Worm (Caenorhabditis elegans) whole organism, L3 larva: Measurements from ENCODE around the gene bcf-1.

Source experiments
- R02D3.7 ChIP-seq: fragments of 150-350 bp; optimal IDR thresholded peaks from 2 replicates; lab custom pipeline; 2014; ENCODE audit warnings: missing biosample characterization, missing genetic modification characterization
- ceh-16 ChIP-seq: sonication (generic microtip); optimal IDR thresholded peaks from 2 replicates; lab custom pipeline; 2017; ENCODE audit warnings: missing biosample characterization, missing genetic modification characterization
- ceh-9 ChIP-seq: sonication (generic microtip); optimal IDR thresholded peaks from 2 replicates; lab custom pipeline; 2018; ENCODE audit warnings: missing biosample characterization, missing genetic modification characterization
- daf-12 ChIP-seq: fragments of 150-350 bp; optimal IDR thresholded peaks from 2 replicates; lab custom pipeline; 2014; ENCODE audit warnings: missing biosample characterization, missing genetic modification reagents, missing genetic modification characterization
- egl-5 ChIP-seq: fragments of 150-350 bp; optimal IDR thresholded peaks from 2 replicates; lab custom pipeline; 2017; ENCODE audit warnings: missing biosample characterization, missing genetic modification reagents, missing genetic modification characterization, inconsistent platforms
- elt-1 ChIP-seq: fragments of 150-350 bp; optimal IDR thresholded peaks from 2 replicates; lab custom pipeline; 2014; ENCODE audit warnings: missing biosample characterization, missing genetic modification characterization
- elt-2 ChIP-seq: sonication (generic microtip); optimal IDR thresholded peaks from 2 replicates; lab custom pipeline; 2016; ENCODE audit warnings: missing genetic modification reagents, mild to moderate bottlenecking, missing genetic modification characterization, missing compliant biosample characterization
- elt-3 ChIP-seq, 3 experiments: fragments of 150-350 bp in 1 of 3; sonication (generic microtip) in 2 of 3; optimal IDR thresholded peaks; 2 replicates in 2 of 3; 4 replicates in 1 of 3; lab custom pipeline; 2014 to 2017; ENCODE audit warnings: missing biosample characterization in 3 of 3, missing genetic modification characterization in 3 of 3
- eor-1 ChIP-seq, 2 experiments: fragments of 150-350 bp; optimal IDR thresholded peaks; 2 replicates each; lab custom pipeline; 2014 to 2018; ENCODE audit warnings: missing biosample characterization in 2 of 2, missing genetic modification characterization in 2 of 2
- fkh-10 ChIP-seq: sonication (generic microtip); optimal IDR thresholded peaks from 2 replicates; lab custom pipeline; 2017; ENCODE audit warnings: missing biosample characterization, missing genetic modification reagents, missing genetic modification characterization
- fos-1 ChIP-seq: fragments of 150-350 bp; optimal IDR thresholded peaks from 2 replicates; lab custom pipeline; 2014; ENCODE audit warnings: missing biosample characterization, missing genetic modification characterization
- jun-1 ChIP-seq: fragments of 150-350 bp; optimal IDR thresholded peaks from 2 replicates; lab custom pipeline; 2014; ENCODE audit warnings: missing biosample characterization, missing genetic modification reagents, missing genetic modification characterization
- lin-39 ChIP-seq: fragments of 150-350 bp; optimal IDR thresholded peaks from 2 replicates; lab custom pipeline; 2018; ENCODE audit warnings: missing biosample characterization, missing genetic modification reagents, missing genetic modification characterization
- lsy-12 ChIP-seq: sonication (generic microtip); optimal IDR thresholded peaks from 2 replicates; lab custom pipeline; 2016; ENCODE audit warnings: mild to moderate bottlenecking, missing genetic modification characterization, missing compliant biosample characterization
- nfya-1 ChIP-seq: sonication (generic microtip); optimal IDR thresholded peaks from 2 replicates; lab custom pipeline; 2017; ENCODE audit warnings: missing genetic modification characterization, mild to moderate bottlenecking, missing compliant biosample characterization, antibody characterized with exemption, moderate library complexity; ENCODE audit not compliant: insufficient read depth
- nhr-23 ChIP-seq: fragments of 150-350 bp; optimal IDR thresholded peaks from 2 replicates; lab custom pipeline; 2014; ENCODE audit warnings: missing biosample characterization, missing genetic modification reagents, missing genetic modification characterization
- nhr-25 ChIP-seq: sonication (generic microtip); optimal IDR thresholded peaks from 2 replicates; lab custom pipeline; 2017; ENCODE audit warnings: missing biosample characterization, missing genetic modification characterization
- nhr-67 ChIP-seq: fragments of 150-350 bp; optimal IDR thresholded peaks from 2 replicates; lab custom pipeline; 2014; ENCODE audit warnings: missing biosample characterization, missing genetic modification characterization
- nhr-76 ChIP-seq: fragments of 150-350 bp; sonication (generic microtip); optimal IDR thresholded peaks from 5 replicates; lab custom pipeline; 2014; ENCODE audit warnings: missing biosample characterization, missing genetic modification characterization
- nhr-77 ChIP-seq: fragments of 150-350 bp; optimal IDR thresholded peaks from 2 replicates; lab custom pipeline; 2014; ENCODE audit warnings: missing biosample characterization, missing genetic modification characterization
- pha-4 ChIP-seq: fragments of 150-350 bp; optimal IDR thresholded peaks from 2 replicates; lab custom pipeline; 2014; ENCODE audit warnings: missing biosample characterization, missing genetic modification reagents, missing genetic modification characterization
- pqm-1 ChIP-seq: fragments of 150-350 bp; optimal IDR thresholded peaks from 2 replicates; lab custom pipeline; 2017; ENCODE audit warnings: missing biosample characterization, missing genetic modification characterization, inconsistent platforms
- sea-2 ChIP-seq: fragments of 150-350 bp; sonication (generic microtip); optimal IDR thresholded peaks from 4 replicates; lab custom pipeline; 2014; ENCODE audit warnings: missing biosample characterization, missing genetic modification reagents, missing genetic modification characterization
- unc-39 ChIP-seq: sonication (generic microtip); optimal IDR thresholded peaks from 4 replicates; lab custom pipeline; 2017; ENCODE audit warnings: missing biosample characterization, missing genetic modification characterization
- ztf-4 ChIP-seq: fragments of 150-350 bp; optimal IDR thresholded peaks from 2 replicates; lab custom pipeline; 2014; ENCODE audit warnings: missing biosample characterization, missing genetic modification characterization

The bcf-1 gene

ce11 chrV:6365597-6365996 is 43.0 kb downstream of the bcf-1 start, which contains the start of gene cest-33 (continued):
- no peak for TF ChIP-seq egl-5
- TF ChIP-seq daf-12 (tag; lab: Kevin White, UChicago), result no peak
- TF ChIP-seq unc-39 (tag; lab: Kevin White, UChicago), result no peak
- TF ChIP-seq sea-2, result no peak
- no peak for TF ChIP-seq elt-1 (tag; lab: Kevin White, UChicago)

ce11 chrV:6364806-6365205 is 43.8 kb downstream of the bcf-1 start:
- TF ChIP-seq lin-39 (tag; lab: Kevin White, UChicago) (no peak), pqm-1 (tag; lab: Kevin White, UChicago) (peak; percentile 13), egl-5 (no peak), nhr-76 (tag; lab: Kevin White, UChicago) (no peak), elt-1 (tag; lab: Kevin White, UChicago) (no peak), nhr-77 (no peak), elt-2 (tag; lab: Kevin White, UChicago) (peak; percentile 51), lsy-12 (tag; lab: Kevin White, UChicago) (no peak)

DNA sequence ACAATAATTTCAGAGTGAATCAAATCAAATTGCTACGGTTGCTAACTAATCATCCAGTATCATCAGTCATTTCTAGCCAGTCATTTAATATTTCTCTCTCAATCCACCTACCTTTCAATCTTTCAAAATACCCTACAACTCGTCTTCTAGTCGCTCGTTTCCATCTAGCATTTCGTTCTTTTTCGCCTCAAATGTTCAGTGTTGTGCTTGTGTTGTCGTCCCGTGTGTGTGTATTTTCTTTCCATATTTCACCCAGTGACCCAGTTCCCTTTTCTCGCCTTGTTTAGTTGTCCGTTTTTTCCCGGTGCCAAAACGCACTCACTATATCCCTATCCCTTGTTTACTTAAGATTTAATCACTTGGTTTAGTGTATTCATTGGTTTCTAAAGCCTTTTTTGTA is 46.9 kb downstream of the bcf-1 start:
- TF ChIP-seq pha-4 (tag; lab: Kevin White, UChicago), result peak; percentile 6
- no peak for TF ChIP-seq fkh-10 (GFP tag; lab: Kevin White, UChicago)

DNA sequence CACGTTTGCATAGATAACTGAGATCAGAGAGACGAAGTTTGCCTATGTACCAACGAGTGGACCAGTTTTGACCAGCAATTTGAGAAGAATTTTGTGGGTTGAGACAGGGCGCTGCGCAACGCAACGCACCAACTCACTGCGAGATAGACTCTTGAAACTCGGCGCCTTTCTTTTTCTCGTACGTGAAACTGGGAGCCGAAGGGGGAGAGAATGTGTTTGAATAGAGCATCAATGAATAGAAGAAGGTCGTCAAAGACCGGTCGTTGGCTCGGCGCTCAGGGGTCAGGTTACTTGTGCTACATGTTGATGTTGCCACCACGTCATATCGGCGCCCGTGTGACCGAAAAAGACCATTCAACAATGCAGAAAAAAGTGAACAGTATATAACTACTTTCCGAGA is 49.1 kb downstream of the bcf-1 start:
- TF ChIP-seq pha-4 (tag; lab: Kevin White, UChicago) (peak; percentile 83), fos-1 (no peak)

- TF ChIP-seq ztf-4 (no peak), R02D3.7 (no peak), pha-4 (tag; lab: Kevin White, UChicago) (peak; percentile 80)
These were observed 49.9 kb downstream of the bcf-1 start for ce11 chrV:6358709-6359108.

DNA sequence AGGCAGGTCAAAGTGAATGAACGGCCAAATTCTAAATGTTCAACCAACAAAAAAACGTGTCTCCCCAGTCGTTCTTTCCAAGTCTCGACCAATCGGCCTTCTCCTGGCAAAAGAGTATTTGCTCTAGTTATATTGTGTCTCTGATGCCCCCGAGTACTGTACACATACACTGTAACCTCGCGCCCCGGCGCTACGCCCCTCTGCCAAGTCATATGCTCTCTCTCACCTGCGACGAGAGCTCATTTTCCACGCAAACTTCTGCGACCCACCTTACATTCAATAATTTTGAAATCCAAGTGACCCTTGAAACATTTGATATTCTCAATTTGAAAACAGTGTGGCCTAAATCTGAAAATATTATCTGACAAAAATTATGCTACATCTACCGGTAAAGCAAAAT is 51.3 kb downstream of the bcf-1 start:
- peak; percentile 74 for TF ChIP-seq pha-4 (tag; lab: Kevin White, UChicago)
- no peak for TF ChIP-seq R02D3.7

ce11 chrV:6355975-6356441 is 52.6 kb downstream of the bcf-1 start, which contains the start of gene bcl-11:
Gene bcl-11 (plus strand): TSS chrV:6356025.
- peak; percentile 90 for TF ChIP-seq pqm-1 (tag; lab: Kevin White, UChicago)
- TF ChIP-seq jun-1 (tag; lab: Kevin White, UChicago), result peak; percentile 13
- TF ChIP-seq ceh-9 (tag; lab: Kevin White, UChicago), result no peak
- TF ChIP-seq pha-4 (tag; lab: Kevin White, UChicago), result peak; percentile 19
- TF ChIP-seq unc-39 (tag; lab: Kevin White, UChicago), result no peak
- peak; percentile 94 for TF ChIP-seq elt-2 (tag; lab: Kevin White, UChicago)
- TF ChIP-seq lin-39 (tag; lab: Kevin White, UChicago), result no peak

DNA sequence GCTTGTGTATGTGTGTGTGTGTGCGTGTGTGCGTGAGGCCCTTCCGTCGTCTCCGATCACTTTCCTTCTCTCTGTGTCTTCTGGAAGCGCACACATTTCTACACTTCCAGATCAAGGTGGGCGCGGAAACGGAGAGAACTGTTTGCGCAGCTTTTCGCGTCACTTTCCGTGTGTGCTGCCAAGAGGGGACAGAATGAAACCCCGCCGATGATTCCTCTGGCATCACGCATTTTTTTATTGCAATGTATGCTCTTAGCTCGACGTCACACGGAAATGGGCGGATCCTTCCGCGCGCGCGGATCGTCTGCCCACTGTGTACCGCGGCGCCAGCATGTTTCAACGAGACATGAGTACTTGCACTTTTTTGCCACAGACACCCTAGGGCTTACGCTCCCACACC is 53.2 kb downstream of the bcf-1 start:
- peak; percentile 7 for TF ChIP-seq pha-4 (tag; lab: Kevin White, UChicago)
- TF ChIP-seq nfya-1 (tag; lab: Kevin White, UChicago), result no peak
- no peak for TF ChIP-seq elt-3 (tag; optimal IDR thresholded peaks at IDR 0.05; lab: Kevin White, UChicago)

DNA sequence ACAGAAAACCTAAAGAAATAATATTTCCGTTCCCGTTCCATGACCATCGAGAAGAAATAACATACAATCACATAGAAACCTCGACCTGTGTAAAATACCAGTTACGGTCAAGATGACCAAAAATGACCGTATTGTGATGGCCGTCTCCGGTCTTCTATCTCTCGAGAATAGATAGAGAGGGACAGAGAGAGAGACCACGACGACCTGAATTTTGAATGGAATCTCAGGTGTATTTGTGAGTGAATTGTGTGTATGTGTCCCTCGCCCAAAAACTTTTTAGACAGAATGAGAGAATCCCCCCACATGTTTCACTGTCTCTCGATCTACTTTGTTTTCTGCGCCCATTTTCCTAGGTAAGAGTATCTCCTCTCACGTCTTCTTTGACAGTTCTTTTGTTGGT is 53.8 kb downstream of the bcf-1 start:
- TF ChIP-seq ceh-16 (no peak), nhr-67 (tag; lab: Kevin White, UChicago) (no peak), sea-2 (no peak), nhr-25 (tag; lab: Kevin White, UChicago) (no peak), nhr-23 (tag; lab: Kevin White, UChicago) (peak; percentile 28), eor-1 (tag; optimal IDR thresholded peaks at IDR 0.05; lab: Kevin White, UChicago) (no peak), egl-5 (no peak)
